Fruit fly (Drosophila melanogaster) whole organism, pupa: ENCODE measurements around the gene ATPsyngamma.

ENCODE experiments used
- CG12605 ChIP-seq: fragments of 200-800 bp; sonication (Bioruptor generic); IDR thresholded peaks from 2 replicates; pipeline ENCODE4 v1.3.6; 2022; ENCODE audit warnings: missing biosample characterization, missing genetic modification characterization
- CG17806 ChIP-seq: fragments of 200-800 bp; sonication (Bioruptor generic); optimal IDR thresholded peaks from 2 replicates; lab custom pipeline; 2018; ENCODE audit warnings: missing biosample characterization, mild to moderate bottlenecking, missing genetic modification characterization, moderate library complexity
- CG34367 ChIP-seq: fragments of 200-800 bp; sonication (Bioruptor generic); optimal IDR thresholded peaks from 2 replicates; lab custom pipeline; 2018; ENCODE audit warnings: missing biosample characterization, mild to moderate bottlenecking, missing genetic modification characterization
- CG8301 ChIP-seq: fragments of 200-800 bp; sonication (Bioruptor generic); optimal IDR thresholded peaks from 2 replicates; lab custom pipeline; 2018; ENCODE audit warnings: missing biosample characterization, mild to moderate bottlenecking, missing genetic modification characterization
- D1 ChIP-seq: fragments of 200-800 bp; sonication (Bioruptor generic); optimal IDR thresholded peaks from 2 replicates; lab custom pipeline; 2018; ENCODE audit warnings: missing biosample characterization, mild to moderate bottlenecking, missing genetic modification characterization, moderate library complexity
- EcR ChIP-seq: fragments of 200-800 bp; sonication (Bioruptor generic); optimal IDR thresholded peaks from 3 replicates; lab custom pipeline; 2019; ENCODE audit warnings: missing biosample characterization, missing genetic modification characterization, mild to moderate bottlenecking, moderate library complexity, missing genetic modification reagents
- Ets98B ChIP-seq: fragments of 200-800 bp; sonication (Bioruptor generic); IDR thresholded peaks from 2 replicates; pipeline ENCODE4 v1.3.6; 2022; ENCODE audit warnings: missing biosample characterization, missing genetic modification characterization
- Pif1B ChIP-seq: fragments of 200-800 bp; sonication (Bioruptor generic); optimal IDR thresholded peaks from 3 replicates; lab custom pipeline; 2016; ENCODE audit warnings: missing biosample characterization, missing genetic modification characterization
- Snoo ChIP-seq: fragments of 200-800 bp; sonication (Bioruptor generic); optimal IDR thresholded peaks from 3 replicates; lab custom pipeline; 2017; ENCODE audit warnings: missing biosample characterization, mild to moderate bottlenecking, missing genetic modification characterization, inconsistent platforms
- fd96Ca ChIP-seq: fragments of 200-800 bp; sonication (Bioruptor generic); IDR thresholded peaks from 3 replicates; pipeline ENCODE4 v1.3.6; 2022; ENCODE audit warnings: missing biosample characterization, missing genetic modification characterization

- no peak for TF ChIP-seq CG8301 (tag; lab: Kevin White, UChicago)
- TF ChIP-seq CG34367, result no peak
- TF ChIP-seq EcR (GFP tag; lab: Kevin White, UChicago), result no peak
- no peak for TF ChIP-seq CG12605 (GFP tag; lab: Robert Waterston, UW)
- TF ChIP-seq Snoo (tag; lab: Kevin White, UChicago), result no peak
- TF ChIP-seq D1, result no peak
- no peak for TF ChIP-seq fd96Ca (GFP tag; lab: Robert Waterston, UW)
- TF ChIP-seq CG17806 (tag; lab: Kevin White, UChicago), result no peak
- TF ChIP-seq Ets98B, result no peak
- no peak for TF ChIP-seq Pif1B (GFP tag; lab: Kevin White, UChicago)
These were observed 18.3 kb upstream of the ATPsyngamma start for dm6 chr3R:29767236-29767635.
